Fruit fly (Drosophila melanogaster): ENCODE measurements around the gene nkd.

DNA sequence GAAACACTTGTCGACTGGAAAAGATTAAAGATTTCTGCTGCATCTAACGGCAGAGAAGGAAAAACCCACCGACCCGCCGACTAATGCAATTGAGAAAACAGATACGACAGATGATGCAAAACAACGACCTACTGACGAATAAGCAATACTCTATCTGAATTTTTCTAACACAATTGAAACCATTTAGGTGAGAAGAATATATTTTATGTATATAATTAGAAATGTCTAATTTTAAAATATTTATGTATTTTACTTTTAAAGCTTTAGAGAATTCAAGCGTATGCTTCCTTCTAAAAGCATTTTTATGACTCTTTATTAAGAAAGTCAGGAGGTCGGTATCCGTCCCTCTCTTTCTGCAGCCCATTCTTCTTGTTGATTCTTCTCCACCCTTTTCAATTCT, 33.2 kb upstream of the nkd start:
- TF ChIP-seq Snoo (tag; optimal IDR thresholded peaks at IDR 0.05): no peak
- peak; percentile 18 for TF ChIP-seq CG34367 (tag; optimal IDR thresholded peaks at IDR 0.05)
